Worm (Caenorhabditis elegans) whole organism, L4 larva: ENCODE results near the gene F22F7.12.

ENCODE experiments used
- Y5F2A.4 ChIP-seq: fragments of 200-800 bp; sonication (Bioruptor generic); optimal IDR thresholded peaks from 2 replicates; lab custom pipeline; 2018; ENCODE audit warnings: mild to moderate bottlenecking, missing genetic modification characterization, missing compliant biosample characterization
- lim-7 ChIP-seq: fragments of 200-800 bp; sonication (Bioruptor generic); IDR thresholded peaks from 2 replicates; pipeline ENCODE4 v1.3.6; 2022; ENCODE audit warnings: missing genetic modification characterization, missing compliant biosample characterization
- nhr-48 ChIP-seq: sonication (generic microtip); optimal IDR thresholded peaks from 2 replicates; lab custom pipeline; 2016; ENCODE audit warnings: mild to moderate bottlenecking, missing genetic modification characterization, missing compliant biosample characterization
- unc-62 ChIP-seq, 3 experiments: fragments of 150-350 bp in 1 of 3; sonication (generic microtip); optimal IDR thresholded peaks in 2 of 3; peaks in 1 of 3; 1 replicate in 1 of 3; 2 replicates in 2 of 3; lab custom pipeline; 2014 to 2017; ENCODE audit warnings: missing biosample characterization in 3 of 3, missing genetic modification characterization in 3 of 3, missing genetic modification reagents in 3 of 3, missing genotype in 1 of 3

Gene F22F7.12

DNA sequence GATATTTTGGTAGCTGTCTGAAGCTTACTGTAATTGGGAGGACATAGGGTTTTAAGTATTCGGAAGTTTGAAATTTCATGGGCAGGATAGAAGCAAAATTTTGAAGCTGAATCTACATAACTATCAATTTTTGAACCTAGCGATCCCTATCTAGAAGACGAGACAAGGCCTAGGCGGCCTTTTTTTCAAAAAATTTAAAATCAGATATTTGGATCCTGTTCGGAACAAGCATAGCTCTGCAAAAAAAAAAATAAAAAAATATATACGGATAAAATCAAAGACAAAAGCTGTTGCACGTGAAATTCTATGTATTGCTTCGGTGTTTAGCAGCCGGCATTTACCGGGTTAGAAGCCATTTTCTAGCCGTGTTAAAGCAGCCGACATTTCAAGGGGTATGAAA is 49.1 kb downstream of the F22F7.12 start, which contains the start of gene F36F12.2:
TSS of gene F36F12.2 (minus strand) at position 101 of the 400 bp plus-strand sequence.
- no peak for TF ChIP-seq lim-7 (GFP tag; lab: Robert Waterston, UW)
- TF ChIP-seq nhr-48 (tag; lab: Kevin White, UChicago): no peak
- no peak for TF ChIP-seq unc-62 (GFP tag; optimal IDR thresholded peaks at IDR 0.05 in 1 of 2; lab: Kevin White, UChicago)
- no peak for TF ChIP-seq unc-62 (tag; optimal IDR thresholded peaks at IDR 0.05; lab: Kevin White, UChicago)
- no peak for TF ChIP-seq Y5F2A.4 (GFP tag; lab: Kevin White, UChicago)
- TF ChIP-seq, all 104 proteins: peak for 0
